Worm (Caenorhabditis elegans) whole organism, early embryonic: ENCODE measurements around the gene irld-11.

Experiments
- ama-1 ChIP-seq: fragments of 150-350 bp; optimal IDR thresholded peaks from 2 replicates; lab custom pipeline; 2014
- hnd-1 ChIP-seq: sonication (generic microtip); optimal IDR thresholded peaks from 2 replicates; lab custom pipeline; 2016; ENCODE audit warnings: missing genetic modification characterization, missing compliant biosample characterization
- pes-1 ChIP-seq: fragments of 200-800 bp; sonication (Bioruptor generic); IDR thresholded peaks from 2 replicates; pipeline ENCODE4 v1.3.6; 2022; ENCODE audit warnings: missing genetic modification reagents, missing genetic modification characterization, missing compliant biosample characterization

DNA sequence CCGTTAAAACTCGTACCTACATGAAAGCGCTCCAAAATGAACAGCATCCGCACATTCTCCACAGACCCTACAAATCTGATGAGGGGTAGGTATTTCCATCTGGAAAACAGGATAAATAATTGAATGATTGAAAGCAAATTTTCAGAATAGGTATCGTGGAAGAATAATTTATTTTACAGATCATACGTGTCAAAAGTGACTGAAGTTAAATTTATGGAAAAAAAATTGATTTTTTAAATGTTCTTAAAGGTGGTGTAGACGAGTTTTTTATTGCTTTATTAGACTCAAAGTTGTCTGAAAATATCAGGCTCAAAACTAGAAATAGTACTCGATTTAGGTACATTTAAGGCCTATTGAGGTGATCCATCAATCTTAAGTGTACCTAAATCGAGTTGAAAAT is 28.2 kb upstream of the irld-11 start, which contains the start of gene nhr-237:
- TF ChIP-seq ama-1 (lab: Kevin White, UChicago) (no peak), pes-1 (GFP tag; lab: Robert Waterston, UW) (no peak), hnd-1 (no peak)
